Worm (Caenorhabditis elegans) whole organism, mixed stage, embryonic: ENCODE results near the gene C04E6.7.
A peak's percentile ranks its signal among the peaks of the same experiment; 100 is the strongest.

ENCODE experiments used
- M03D4.4 ChIP-seq: sonication (generic microtip); optimal IDR thresholded peaks from 2 replicates; lab custom pipeline; 2017; ENCODE audit warnings: mild to moderate bottlenecking, missing genetic modification characterization, missing compliant biosample characterization
- bed-3 ChIP-seq: fragments of 200-800 bp; sonication (Bioruptor generic); optimal IDR thresholded peaks from 3 replicates; lab custom pipeline; 2018; ENCODE audit warnings: mild to moderate bottlenecking, missing genetic modification characterization, moderate library complexity, missing compliant biosample characterization
- blmp-1 ChIP-seq: fragments of 150-350 bp; optimal IDR thresholded peaks from 2 replicates; lab custom pipeline; 2014; ENCODE audit warnings: missing biosample characterization, missing genetic modification characterization
- ceh-39 ChIP-seq: fragments of 150-350 bp; optimal IDR thresholded peaks from 2 replicates; lab custom pipeline; 2014; ENCODE audit warnings: missing biosample characterization, missing genetic modification characterization
- ceh-83 ChIP-seq: fragments of 200-800 bp; sonication (Bioruptor generic); optimal IDR thresholded peaks from 2 replicates; lab custom pipeline; 2018; ENCODE audit warnings: mild to moderate bottlenecking, missing genetic modification characterization, missing compliant biosample characterization
- cnd-1 ChIP-seq: fragments of 200-800 bp; sonication (Bioruptor generic); optimal IDR thresholded peaks from 2 replicates; lab custom pipeline; 2018; ENCODE audit warnings: mild to moderate bottlenecking, missing genetic modification characterization, missing compliant biosample characterization
- drap-1 ChIP-seq: fragments of 200-800 bp; sonication (Bioruptor generic); optimal IDR thresholded peaks from 3 replicates; lab custom pipeline; 2018; ENCODE audit warnings: mild to moderate bottlenecking, missing genetic modification characterization, missing compliant biosample characterization
- elt-1 ChIP-seq: sonication (generic microtip); optimal IDR thresholded peaks from 2 replicates; lab custom pipeline; 2017; ENCODE audit warnings: missing genetic modification characterization, mild to moderate bottlenecking, missing compliant biosample characterization, antibody characterized with exemption, moderate library complexity, borderline replicate concordance; ENCODE audit not compliant: insufficient read depth
- elt-3 ChIP-seq: fragments of 150-350 bp; optimal IDR thresholded peaks from 2 replicates; lab custom pipeline; 2014; ENCODE audit warnings: missing biosample characterization, missing genetic modification characterization
- ham-2 ChIP-seq: fragments of 200-800 bp; sonication (Bioruptor generic); optimal IDR thresholded peaks from 2 replicates; lab custom pipeline; 2018; ENCODE audit warnings: mild to moderate bottlenecking, missing genetic modification characterization, missing compliant biosample characterization
- hlh-1 ChIP-seq: fragments of 150-350 bp; optimal IDR thresholded peaks from 2 replicates; lab custom pipeline; 2014; ENCODE audit warnings: missing biosample characterization, missing genetic modification reagents, missing genetic modification characterization
- lin-13 ChIP-seq: fragments of 150-350 bp; optimal IDR thresholded peaks from 2 replicates; lab custom pipeline; 2014; ENCODE audit warnings: missing biosample characterization, missing genetic modification characterization
- lin-32 ChIP-seq: fragments of 200-800 bp; sonication (Bioruptor generic); optimal IDR thresholded peaks from 2 replicates; lab custom pipeline; 2018; ENCODE audit warnings: mild to moderate bottlenecking, missing genetic modification characterization, missing compliant biosample characterization
- lsy-2 ChIP-seq: fragments of 150-350 bp; optimal IDR thresholded peaks from 2 replicates; lab custom pipeline; 2014; ENCODE audit warnings: missing biosample characterization, missing genetic modification characterization
- mab-5 ChIP-seq: fragments of 150-350 bp; optimal IDR thresholded peaks from 2 replicates; lab custom pipeline; 2014; ENCODE audit warnings: missing biosample characterization, missing genetic modification characterization
- mep-1 ChIP-seq: fragments of 150-350 bp; optimal IDR thresholded peaks from 2 replicates; lab custom pipeline; 2017; ENCODE audit warnings: missing biosample characterization, missing genetic modification reagents, missing genetic modification characterization, inconsistent platforms
- mls-2 ChIP-seq: sonication (generic microtip); optimal IDR thresholded peaks from 2 replicates; lab custom pipeline; 2016; ENCODE audit warnings: mild to moderate bottlenecking, missing genetic modification characterization, moderate library complexity, missing compliant biosample characterization
- nhr-12 ChIP-seq: fragments of 150-350 bp; optimal IDR thresholded peaks from 2 replicates; lab custom pipeline; 2014; ENCODE audit warnings: missing biosample characterization, missing genetic modification characterization
- nhr-2 ChIP-seq: fragments of 150-350 bp; optimal IDR thresholded peaks from 2 replicates; lab custom pipeline; 2014; ENCODE audit warnings: missing biosample characterization, missing genetic modification characterization
- nhr-237 ChIP-seq: fragments of 150-350 bp; optimal IDR thresholded peaks from 2 replicates; lab custom pipeline; 2014; ENCODE audit warnings: missing biosample characterization, missing genetic modification characterization
- nhr-28 ChIP-seq: fragments of 150-350 bp; optimal IDR thresholded peaks from 2 replicates; lab custom pipeline; 2014; ENCODE audit warnings: missing biosample characterization, missing genetic modification characterization
- nhr-76 ChIP-seq: sonication (generic microtip); optimal IDR thresholded peaks from 2 replicates; lab custom pipeline; 2017; ENCODE audit warnings: missing biosample characterization, missing genetic modification characterization
- pha-4 ChIP-seq: fragments of 150-350 bp; optimal IDR thresholded peaks from 2 replicates; lab custom pipeline; 2018; ENCODE audit warnings: missing biosample characterization, missing genetic modification reagents, missing genetic modification characterization
- sem-2 ChIP-seq: fragments of 200-800 bp; sonication (Bioruptor generic); optimal IDR thresholded peaks from 2 replicates; lab custom pipeline; 2018; ENCODE audit warnings: mild to moderate bottlenecking, missing genetic modification characterization, missing compliant biosample characterization
- snpc-4 ChIP-seq: fragments of 150-350 bp; optimal IDR thresholded peaks from 2 replicates; lab custom pipeline; 2014; ENCODE audit warnings: missing biosample characterization, missing genetic modification characterization
- sptf-1 ChIP-seq: sonication (generic microtip); optimal IDR thresholded peaks from 2 replicates; lab custom pipeline; 2017; ENCODE audit warnings: mild to moderate bottlenecking, missing genetic modification characterization, moderate library complexity, missing compliant biosample characterization
- tbx-8 ChIP-seq: fragments of 200-800 bp; sonication (Bioruptor generic); optimal IDR thresholded peaks from 2 replicates; lab custom pipeline; 2018; ENCODE audit warnings: mild to moderate bottlenecking, missing genetic modification characterization, moderate library complexity, missing compliant biosample characterization
- unc-120 ChIP-seq: sonication (generic microtip); optimal IDR thresholded peaks from 2 replicates; lab custom pipeline; 2017; ENCODE audit warnings: missing genetic modification characterization, missing compliant biosample characterization; ENCODE audit not compliant: poor library complexity, severe bottlenecking
- unc-62 ChIP-seq: fragments of 150-350 bp; optimal IDR thresholded peaks from 2 replicates; lab custom pipeline; 2014; ENCODE audit warnings: missing biosample characterization, missing genetic modification reagents, missing genetic modification characterization
- zip-8 ChIP-seq: fragments of 150-350 bp; optimal IDR thresholded peaks from 2 replicates; lab custom pipeline; 2014; ENCODE audit warnings: missing biosample characterization, missing genetic modification characterization
- ztf-11 ChIP-seq: fragments of 150-350 bp; optimal IDR thresholded peaks from 2 replicates; lab custom pipeline; 2014; ENCODE audit warnings: missing biosample characterization, missing genetic modification characterization

The C04E6.7 gene

ce11 chrV:5901833-5902232, 8.7 kb downstream of the C04E6.7 start, which contains the start of gene C04E6.5:
C04E6.5 (plus strand) TSS chrV:5902133.
- TF ChIP-seq nhr-2 (tag; lab: Kevin White, UChicago) = no peak
- no peak for TF ChIP-seq pha-4
- TF ChIP-seq snpc-4 (tag; lab: Kevin White, UChicago) = no peak
- no peak for TF ChIP-seq elt-1 (tag; lab: Kevin White, UChicago)
- no peak for TF ChIP-seq nhr-12 (tag; lab: Kevin White, UChicago)
- TF ChIP-seq sem-2 (GFP tag; lab: Kevin White, UChicago) = no peak
- no peak for TF ChIP-seq bed-3 (GFP tag; lab: Kevin White, UChicago)
- TF ChIP-seq lin-13 (tag; lab: Kevin White, UChicago) = no peak
- TF ChIP-seq blmp-1 (tag; lab: Kevin White, UChicago) = no peak
- TF ChIP-seq lin-32 = no peak
- no peak for TF ChIP-seq ceh-39 (tag; lab: Kevin White, UChicago)
- no peak for TF ChIP-seq mls-2 (tag; lab: Kevin White, UChicago)
- no peak for TF ChIP-seq elt-3
- no peak for TF ChIP-seq ztf-11
- TF ChIP-seq, all 35 proteins: peak for 0

- TF ChIP-seq blmp-1 (tag; lab: Kevin White, UChicago) = no peak
- TF ChIP-seq nhr-28 = no peak
- TF ChIP-seq elt-3 = no peak
- no peak for TF ChIP-seq elt-1 (tag; lab: Kevin White, UChicago)
- no peak for TF ChIP-seq mls-2 (tag; lab: Kevin White, UChicago)
- no peak for TF ChIP-seq lsy-2 (tag; lab: Kevin White, UChicago)
- no peak for TF ChIP-seq drap-1 (GFP tag; lab: Kevin White, UChicago)
- TF ChIP-seq snpc-4 (tag; lab: Kevin White, UChicago) = no peak
- TF ChIP-seq mab-5 (tag; lab: Kevin White, UChicago) = no peak
- no peak for TF ChIP-seq mep-1 (tag; lab: Kevin White, UChicago)
- no peak for TF ChIP-seq M03D4.4
- no peak for TF ChIP-seq ham-2 (GFP tag; lab: Kevin White, UChicago)
- no peak for TF ChIP-seq nhr-76 (tag; lab: Kevin White, UChicago)
- TF ChIP-seq hlh-1 (tag; lab: Kevin White, UChicago) = no peak
- no peak for TF ChIP-seq nhr-12 (tag; lab: Kevin White, UChicago)
- no peak for TF ChIP-seq unc-120 (tag; lab: Kevin White, UChicago)
Observed at ce11 chrV:5906252-5906651, 13.1 kb downstream of the C04E6.7 start, which contains the start of gene srd-15. srd-15 (minus strand) TSS chrV:5906352.

DNA sequence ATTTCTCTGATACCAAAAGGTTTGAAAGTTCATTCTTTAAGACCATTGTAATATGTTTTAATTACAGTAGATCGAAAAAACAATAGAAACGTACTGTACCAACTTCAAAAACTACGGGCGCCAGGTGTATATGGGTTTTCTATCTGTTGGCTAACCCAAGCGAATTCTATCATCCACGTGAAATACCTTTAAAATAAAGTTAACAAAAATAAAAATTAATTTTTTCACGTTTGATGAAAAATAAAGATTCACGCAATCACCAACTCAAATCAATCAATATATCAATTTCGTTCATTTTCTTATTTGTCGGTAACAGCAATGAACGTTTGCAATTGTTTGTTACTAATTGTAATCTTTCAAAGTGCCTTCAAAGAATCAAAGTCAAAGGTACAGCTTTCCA, 14.0 kb downstream of the C04E6.7 start, which contains the start of gene C04E6.4:
TSS of gene C04E6.4 (plus strand) at position 301 of the 400 bp plus-strand sequence.
- TF ChIP-seq snpc-4 (tag; lab: Kevin White, UChicago) (no peak), nhr-76 (tag; lab: Kevin White, UChicago) (no peak), M03D4.4 (no peak), tbx-8 (no peak), lsy-2 (tag; lab: Kevin White, UChicago) (no peak)

ce11 chrV:5912426-5912825, 19.3 kb downstream of the C04E6.7 start, which contains the start of gene C04E6.13:
C04E6.13 (plus strand) TSS chrV:5912726.
- TF ChIP-seq M03D4.4 = no peak
- TF ChIP-seq nhr-2 (tag; lab: Kevin White, UChicago) = no peak
- TF ChIP-seq pha-4 = no peak
- no peak for TF ChIP-seq ceh-39 (tag; lab: Kevin White, UChicago)
- TF ChIP-seq tbx-8 = no peak
- TF ChIP-seq lsy-2 (tag; lab: Kevin White, UChicago) = no peak
- TF ChIP-seq unc-62 = no peak
- TF ChIP-seq cnd-1 (tag; lab: Kevin White, UChicago) = no peak
- no peak for TF ChIP-seq blmp-1 (tag; lab: Kevin White, UChicago)
- TF ChIP-seq elt-3 = no peak
- no peak for TF ChIP-seq bed-3 (GFP tag; lab: Kevin White, UChicago)

DNA sequence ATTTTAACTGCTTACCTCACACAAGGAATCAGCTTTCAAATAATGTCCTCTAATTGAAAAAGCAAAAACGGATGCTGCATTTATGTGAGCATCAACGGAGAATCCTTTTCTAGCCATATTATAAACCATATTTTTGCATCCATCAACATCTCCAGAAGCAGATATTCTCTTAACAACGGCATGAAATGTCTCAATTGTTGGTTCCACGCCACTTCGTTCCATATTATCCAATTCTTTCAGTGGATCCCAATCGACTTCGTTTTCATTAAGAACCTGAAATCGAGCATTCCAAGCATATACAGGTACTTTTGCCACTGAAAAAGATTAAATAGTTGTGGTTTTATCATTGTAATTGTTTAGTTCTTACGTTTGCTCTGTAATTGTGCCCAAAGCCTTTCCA, 23.7 kb downstream of the C04E6.7 start:
- TF ChIP-seq nhr-28 (no peak), ceh-83 (GFP tag; lab: Kevin White, UChicago) (no peak), elt-1 (tag; lab: Kevin White, UChicago) (no peak), nhr-76 (tag; lab: Kevin White, UChicago) (no peak), mab-5 (tag; lab: Kevin White, UChicago) (no peak), mep-1 (tag; lab: Kevin White, UChicago) (no peak), ztf-11 (no peak), mls-2 (tag; lab: Kevin White, UChicago) (no peak)

DNA sequence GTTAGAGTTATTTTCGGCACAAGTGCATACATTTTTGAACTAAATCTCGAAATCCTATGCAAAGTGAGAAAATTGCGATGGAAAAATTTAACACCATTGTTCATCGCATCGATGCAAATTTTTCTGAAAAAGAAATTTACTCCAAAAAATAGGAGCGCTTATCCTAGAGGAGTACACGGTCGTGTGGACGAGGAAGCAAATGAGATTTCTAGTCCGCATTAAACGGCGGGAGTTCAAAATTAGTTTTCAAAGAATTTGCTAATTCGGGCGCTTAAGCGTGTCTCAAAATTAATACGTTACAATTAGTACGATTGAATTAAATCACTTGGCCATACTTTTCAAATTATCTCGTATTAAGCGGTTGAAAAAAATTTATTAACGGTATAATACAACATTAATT, 24.6 kb downstream of the C04E6.7 start, which contains the start of gene lrpr-1:
TSS of gene lrpr-1 (minus strand) at position 185 of the 400 bp plus-strand sequence.
- TF ChIP-seq nhr-12 (tag; lab: Kevin White, UChicago) = no peak
- no peak for TF ChIP-seq sem-2 (GFP tag; lab: Kevin White, UChicago)
- TF ChIP-seq zip-8 (tag; lab: Kevin White, UChicago) = no peak
- TF ChIP-seq sptf-1 (tag; lab: Kevin White, UChicago) = no peak
- no peak for TF ChIP-seq elt-3
- no peak for TF ChIP-seq cnd-1 (tag; lab: Kevin White, UChicago)
- peak; percentile 30 for TF ChIP-seq mep-1 (tag; lab: Kevin White, UChicago)
- no peak for TF ChIP-seq lin-32
- no peak for TF ChIP-seq nhr-2 (tag; lab: Kevin White, UChicago)
- TF ChIP-seq ceh-83 (GFP tag; lab: Kevin White, UChicago) = no peak
- TF ChIP-seq lsy-2 (tag; lab: Kevin White, UChicago) = no peak
- no peak for TF ChIP-seq mab-5 (tag; lab: Kevin White, UChicago)
- TF ChIP-seq unc-120 (tag; lab: Kevin White, UChicago) = no peak
- no peak for TF ChIP-seq ztf-11
- peak; percentile 15 for TF ChIP-seq nhr-237 (tag; lab: Kevin White, UChicago)
- no peak for TF ChIP-seq M03D4.4
- TF ChIP-seq nhr-76 (tag; lab: Kevin White, UChicago) = no peak
- TF ChIP-seq, all 35 proteins: peak for 2
